Fruit fly (Drosophila melanogaster): ENCODE measurements around the gene CG4239.

CG4239 gene

dm6 chrX:16350062-16350461, 35.0 kb upstream of the CG4239 start, which contains the start of gene sl (continued):
- TF ChIP-seq Ptx1 (GFP tag; IDR thresholded peaks at IDR 0.05): peak; percentile 29; the same call in 1 of the 2 replicates
- no peak for TF ChIP-seq CG13424 (tag; optimal IDR thresholded peaks at IDR 0.05)
- TF ChIP-seq phol (tag; optimal IDR thresholded peaks at IDR 0.05): peak; percentile 24
- TF ChIP-seq yki (optimal IDR thresholded peaks at IDR 0.05): no peak
- TF ChIP-seq CG6654 (GFP tag; optimal IDR thresholded peaks at IDR 0.05): no peak
- TF ChIP-seq HmgZ (tag; optimal IDR thresholded peaks at IDR 0.05): peak; percentile 36
- peak; percentile 5 to 82 for TF ChIP-seq crp (GFP tag; optimal IDR thresholded peaks at IDR 0.05)
- TF ChIP-seq CG17802 (tag; optimal IDR thresholded peaks at IDR 0.05): peak; percentile 93
- TF ChIP-seq Ets65A (GFP tag): peak; percentile 46
- no peak for TF ChIP-seq jumu (GFP tag; optimal IDR thresholded peaks at IDR 0.05)
- no peak for TF ChIP-seq MTF-1 (GFP tag; optimal IDR thresholded peaks at IDR 0.05; ENCODE audit: borderline replicate concordance)
- TF ChIP-seq Scr (GFP tag; IDR thresholded peaks at IDR 0.05; ENCODE audit: partially characterized antibody): peak; percentile 32
- TF ChIP-seq Lim3 (GFP tag; IDR thresholded peaks at IDR 0.05): no peak
- TF ChIP-seq CG5245 (GFP tag; optimal IDR thresholded peaks at IDR 0.05): no peak
- TF ChIP-seq her (GFP tag; optimal IDR thresholded peaks at IDR 0.05): no peak
- TF ChIP-seq Camta (GFP tag; optimal IDR thresholded peaks at IDR 0.05): peak; percentile 32
- peak; percentile 68 for TF ChIP-seq MESR4 (GFP tag; optimal IDR thresholded peaks at IDR 0.05)
- peak in 1 of 2 experiments; percentile 59 for TF ChIP-seq Eip74EF (GFP tag; optimal IDR thresholded peaks at IDR 0.05)

DNA sequence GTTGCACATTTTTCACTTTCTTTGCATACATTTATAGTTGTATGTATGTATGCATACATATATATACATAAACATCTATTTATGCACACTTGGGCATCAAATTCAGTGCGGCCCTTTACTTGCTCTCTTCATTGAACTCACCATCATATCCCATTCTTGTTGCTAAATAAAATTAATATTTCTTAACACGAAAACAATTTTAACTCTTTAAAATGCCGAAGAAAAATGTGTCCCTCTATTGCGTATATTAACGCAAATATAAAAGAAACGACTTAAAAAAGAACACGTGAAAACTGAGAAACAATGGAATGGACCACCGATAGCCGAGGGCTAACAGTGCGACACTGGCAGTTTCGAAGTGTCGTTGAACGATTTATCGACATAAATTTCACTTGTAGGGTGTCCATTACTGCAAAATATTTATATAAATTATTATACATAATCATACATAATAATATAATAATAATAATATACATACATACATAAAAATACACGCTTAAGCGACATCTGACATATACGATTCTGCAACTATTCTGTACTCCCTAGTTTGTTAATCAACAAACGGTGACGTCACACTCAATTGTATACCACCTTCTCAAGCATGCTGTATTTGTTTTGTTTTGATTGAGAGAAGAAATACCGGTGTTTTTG, 26.3 kb upstream of the CG4239 start, which contains the start of the genes U2af50 and PIG-Q:
U2af50 (minus strand) TSS at position 370 of the 651 bp plus-strand sequence.
PIG-Q (plus strand) TSS at position 474 of the 651 bp plus-strand sequence.
- TF ChIP-seq Antp (GFP tag; optimal IDR thresholded peaks at IDR 0.05): peak; percentile 72
- TF ChIP-seq E2f2 (GFP tag; IDR thresholded peaks at IDR 0.05): peak; percentile 71
- TF ChIP-seq peb (GFP tag; IDR thresholded peaks at IDR 0.05): peak; percentile 78
- TF ChIP-seq CG12391 (tag; optimal IDR thresholded peaks at IDR 0.05): peak; percentile 96
- TF ChIP-seq jing (GFP tag; optimal IDR thresholded peaks at IDR 0.05): no peak
- peak; percentile 16 for TF ChIP-seq eyg (GFP tag; optimal IDR thresholded peaks at IDR 0.05)
- peak; percentile 54 for TF ChIP-seq pho (GFP tag; optimal IDR thresholded peaks at IDR 0.05)
- peak; percentile 92 for TF ChIP-seq CG18619 (GFP tag; optimal IDR thresholded peaks at IDR 0.05)
- TF ChIP-seq Gug (GFP tag; IDR thresholded peaks at IDR 0.05): no peak; the same call in 2 of the 4 replicates
- no peak for TF ChIP-seq kni (GFP tag; optimal IDR thresholded peaks at IDR 0.05)
- no peak; the same call in 2 of the 3 replicates for TF ChIP-seq otp (GFP tag; IDR thresholded peaks at IDR 0.05)
- no peak for TF ChIP-seq NC2α (GFP tag; optimal IDR thresholded peaks at IDR 0.05)
- no peak for TF ChIP-seq btn (GFP tag; optimal IDR thresholded peaks at IDR 0.05)
- TF ChIP-seq CG18262 (tag; optimal IDR thresholded peaks at IDR 0.05): peak; percentile 95
- no peak for TF ChIP-seq CG14965 (GFP tag; optimal IDR thresholded peaks at IDR 0.05; ENCODE audit: borderline replicate concordance)
- TF ChIP-seq mam (GFP tag; optimal IDR thresholded peaks at IDR 0.05): peak; percentile 77
- TF ChIP-seq Fer3 (tag; optimal IDR thresholded peaks at IDR 0.05): peak; percentile 94
- no peak for TF ChIP-seq lov (optimal IDR thresholded peaks at IDR 0.05)
- no peak; the same call in 2 of the 3 replicates for TF ChIP-seq lov (GFP tag; IDR thresholded peaks at IDR 0.05)
- no peak for TF ChIP-seq Trl (optimal IDR thresholded peaks at IDR 0.05)
- TF ChIP-seq Trl (GFP tag; optimal IDR thresholded peaks at IDR 0.05): peak; percentile 51
- TF ChIP-seq CG9817 (tag; optimal IDR thresholded peaks at IDR 0.05): no peak
- no peak for TF ChIP-seq TFAM (GFP tag; optimal IDR thresholded peaks at IDR 0.05)
- TF ChIP-seq Med (GFP tag): peak; percentile 90
- peak; percentile 28 for TF ChIP-seq Sry-δ (GFP tag; optimal IDR thresholded peaks at IDR 0.05)
- TF ChIP-seq Optix (GFP tag; IDR thresholded peaks at IDR 0.05): no peak; the same call in 2 of the 3 replicates
- peak; percentile 79 for TF ChIP-seq Nf-YA (GFP tag; IDR thresholded peaks at IDR 0.05)
- peak; percentile 94 for TF ChIP-seq CG17328 (GFP tag; IDR thresholded peaks at IDR 0.05)
- TF ChIP-seq Kr (GFP tag; optimal IDR thresholded peaks at IDR 0.05): peak; percentile 57
- TF ChIP-seq sc (optimal IDR thresholded peaks at IDR 0.05): no peak
- peak; percentile 88 for TF ChIP-seq sc (GFP tag; optimal IDR thresholded peaks at IDR 0.05)
- TF ChIP-seq CG11398 (GFP tag; optimal IDR thresholded peaks at IDR 0.05): peak; percentile 30
- peak; percentile 87 for TF ChIP-seq Drgx (GFP tag; IDR thresholded peaks at IDR 0.05)

Measured in whole organism, embryonic.